Fruit fly (Drosophila melanogaster) whole organism, wandering third instar larva: ENCODE data around the gene Mur29B.
A peak's percentile ranks its signal among the peaks of the same experiment; 100 is the strongest.

ENCODE experiments used
- Abd-B ChIP-seq: fragments of >200 bp; optimal IDR thresholded peaks from 2 replicates; lab custom pipeline; 2017; ENCODE audit warnings: missing biosample characterization, missing genetic modification characterization
- CG32264 ChIP-seq: fragments of 200-800 bp; sonication (Bioruptor generic); optimal IDR thresholded peaks from 2 replicates; lab custom pipeline; 2016; ENCODE audit warnings: missing biosample characterization, missing genetic modification characterization
- Hr83 ChIP-seq: fragments of 200-300 bp; sonication (Bioruptor generic); optimal IDR thresholded peaks from 2 replicates; lab custom pipeline; 2016; ENCODE audit warnings: missing biosample characterization, mild to moderate bottlenecking, missing genetic modification characterization, moderate library complexity; ENCODE audit not compliant: poor library complexity, severe bottlenecking
- Myc ChIP-seq: fragments of >200 bp; optimal IDR thresholded peaks from 2 replicates; lab custom pipeline; 2017
- OdsH ChIP-seq: fragments of 200-800 bp; sonication (Bioruptor generic); optimal IDR thresholded peaks from 2 replicates; lab custom pipeline; 2016; ENCODE audit warnings: missing biosample characterization, mild to moderate bottlenecking, missing genetic modification characterization
- Sp1 ChIP-seq: fragments of 200-800 bp; sonication (Bioruptor generic); optimal IDR thresholded peaks from 3 replicates; lab custom pipeline; 2019; ENCODE audit warnings: missing biosample characterization, mild to moderate bottlenecking, missing genetic modification characterization, moderate library complexity
- dmrt93B ChIP-seq: fragments of 200-800 bp; sonication (Bioruptor generic); optimal IDR thresholded peaks from 2 replicates; lab custom pipeline; 2018; ENCODE audit warnings: missing biosample characterization, mild to moderate bottlenecking, missing genetic modification characterization
- h ChIP-seq: fragments of 200-800 bp; sonication (Bioruptor generic); optimal IDR thresholded peaks from 3 replicates; lab custom pipeline; 2016; ENCODE audit warnings: missing biosample characterization, mild to moderate bottlenecking, missing genetic modification characterization
- psq ChIP-seq: fragments of 200-800 bp; sonication (Bioruptor generic); optimal IDR thresholded peaks from 3 replicates; lab custom pipeline; 2017; ENCODE audit warnings: missing biosample characterization, mild to moderate bottlenecking, missing genetic modification characterization, moderate library complexity
- sage ChIP-seq: fragments of 200-800 bp; sonication (Bioruptor generic); optimal IDR thresholded peaks from 2 replicates; lab custom pipeline; 2016; ENCODE audit warnings: missing biosample characterization, mild to moderate bottlenecking, missing genetic modification characterization
- sv ChIP-seq: fragments of 200-800 bp; sonication (Bioruptor generic); optimal IDR thresholded peaks from 3 replicates; lab custom pipeline; 2016; ENCODE audit warnings: missing biosample characterization, missing genetic modification characterization
- tai ChIP-seq: sonication (Bioruptor generic); optimal IDR thresholded peaks from 2 replicates; lab custom pipeline; 2016; ENCODE audit warnings: missing biosample characterization, missing genetic modification characterization
- woc ChIP-seq: sonication (Bioruptor generic); optimal IDR thresholded peaks from 2 replicates; lab custom pipeline; 2016; ENCODE audit warnings: missing biosample characterization, mild to moderate bottlenecking, missing genetic modification characterization

dm6 chr2L:8344536-8344935, 7.5 kb upstream of the Mur29B start:
- TF ChIP-seq sv (GFP tag; lab: Kevin White, UChicago): no peak
- TF ChIP-seq h (GFP tag; lab: Kevin White, UChicago): peak; percentile 63
- TF ChIP-seq psq: no peak
- no peak for TF ChIP-seq CG32264
- no peak for TF ChIP-seq dmrt93B
- TF ChIP-seq tai: no peak
- TF ChIP-seq OdsH: no peak
- TF ChIP-seq Myc (lab: Kevin White, UChicago): no peak
- TF ChIP-seq sage (GFP tag; lab: Kevin White, UChicago): no peak
- TF ChIP-seq woc (GFP tag; lab: Kevin White, UChicago): no peak
- no peak for TF ChIP-seq Abd-B
- TF ChIP-seq Hr83: no peak
- TF ChIP-seq Sp1 (GFP tag; lab: Kevin White, UChicago): no peak
